Fruit fly (Drosophila melanogaster): ENCODE results near the gene CG4174.

The CG4174 gene

dm6 chr3L:18620988-18621734 is 3.4 kb upstream of the CG4174 start (continued):
- TF ChIP-seq Dll (GFP tag; IDR thresholded peaks at IDR 0.05; ENCODE audit: partially characterized antibody) (peak; percentile 82), CG1792 (GFP tag; optimal IDR thresholded peaks at IDR 0.05) (no peak), CG7786 (GFP tag; optimal IDR thresholded peaks at IDR 0.05) (peak; percentile 38), sna (GFP tag; IDR thresholded peaks at IDR 0.05; ENCODE audit: partially characterized antibody) (peak; percentile 57), kah (GFP tag; optimal IDR thresholded peaks at IDR 0.05) (no peak), CG31441 (GFP tag; IDR thresholded peaks at IDR 0.05) (peak; percentile 49), jumu (GFP tag; optimal IDR thresholded peaks at IDR 0.05) (peak; percentile 25), CG8924 (tag; optimal IDR thresholded peaks at IDR 0.05) (no peak), CG10274 (GFP tag; optimal IDR thresholded peaks at IDR 0.05) (no peak), gcm (GFP tag; optimal IDR thresholded peaks at IDR 0.05) (no peak), aop (GFP tag; IDR thresholded peaks at IDR 0.05) (0 out of 2 replicates have a peak, but pooled peaks have one; percentile 29), CG6272 (GFP tag; IDR thresholded peaks at IDR 0.05) (no peak), CG14965 (GFP tag; optimal IDR thresholded peaks at IDR 0.05; ENCODE audit: borderline replicate concordance) (no peak), Hr39 (optimal IDR thresholded peaks at IDR 0.05) (no peak), danr (GFP tag; IDR thresholded peaks at IDR 0.05) (no peak), CG6683 (GFP tag; optimal IDR thresholded peaks at IDR 0.05) (no peak), h (optimal IDR thresholded peaks at IDR 0.05) (no peak), ERR (GFP tag; optimal IDR thresholded peaks at IDR 0.05) (peak; percentile 63), fu2 (GFP tag; optimal IDR thresholded peaks at IDR 0.05) (peak; percentile 21), pita (GFP tag; optimal IDR thresholded peaks at IDR 0.05) (no peak), CHES-1-like (GFP tag; optimal IDR thresholded peaks at IDR 0.05) (peak; percentile 38), CG6854 (GFP tag; optimal IDR thresholded peaks at IDR 0.05) (peak; percentile 20), CG7839 (tag; optimal IDR thresholded peaks at IDR 0.05) (peak; percentile 45), bab2 (GFP tag; optimal IDR thresholded peaks at IDR 0.05) (peak; percentile 42), tgo (GFP tag; IDR thresholded peaks at IDR 0.05) (peak; percentile 29; the same call in 1 of the 3 replicates), CG8089 (GFP tag; optimal IDR thresholded peaks at IDR 0.05) (peak; percentile 0), Adf1 (GFP tag; IDR thresholded peaks at IDR 0.05) (peak; percentile 100), bbx (GFP tag; IDR thresholded peaks at IDR 0.05; ENCODE audit: partially characterized antibody) (peak; percentile 79), NC2α (GFP tag; optimal IDR thresholded peaks at IDR 0.05) (no peak), wek (GFP tag; optimal IDR thresholded peaks at IDR 0.05) (no peak), croc (GFP tag; conservative IDR thresholded peaks at IDR 0.05) (no peak), CG17912 (GFP tag; optimal IDR thresholded peaks at IDR 0.05) (no peak), CG9876 (GFP tag; optimal IDR thresholded peaks at IDR 0.05) (peak; percentile 30), Elba2 (GFP tag; optimal IDR thresholded peaks at IDR 0.05) (no peak), CG11695 (GFP tag; IDR thresholded peaks at IDR 0.05) (no peak), mam (GFP tag; optimal IDR thresholded peaks at IDR 0.05) (peak; percentile 80), CG17186 (GFP tag; optimal IDR thresholded peaks at IDR 0.05) (peak; percentile 43), CG12071 (GFP tag; optimal IDR thresholded peaks at IDR 0.05) (peak; percentile 67), row (GFP tag; IDR thresholded peaks at IDR 0.05) (peak; percentile 91), Neu2 (GFP tag; optimal IDR thresholded peaks at IDR 0.05; ENCODE audit: borderline replicate concordance) (no peak), nau (GFP tag; optimal IDR thresholded peaks at IDR 0.05) (no peak), hbn (GFP tag; IDR thresholded peaks at IDR 0.05; ENCODE audit: partially characterized antibody) (peak; percentile 70), HLH4C (GFP tag; IDR thresholded peaks at IDR 0.05; ENCODE audit: partially characterized antibody) (peak; percentile 57; the same call in 2 of the 3 replicates), usp (GFP tag; optimal IDR thresholded peaks at IDR 0.05) (no peak), NfI (GFP tag; optimal IDR thresholded peaks at IDR 0.05) (peak; percentile 38), chif (GFP tag; optimal IDR thresholded peaks at IDR 0.05) (peak in 1 of 2 experiments; percentile 15), D19B (GFP tag; optimal IDR thresholded peaks at IDR 0.05) (no peak), Dp (GFP tag; optimal IDR thresholded peaks at IDR 0.05) (no peak), hb (GFP tag; IDR thresholded peaks at IDR 0.05; ENCODE audit: partially characterized antibody) (no peak), CG15269 (tag; optimal IDR thresholded peaks at IDR 0.05) (no peak)

Data from whole organism, embryonic.